Fruit fly (Drosophila melanogaster) whole organism, adult: ENCODE results near the gene CheA75a.

Experiments
- CG11617 ChIP-seq: fragments of 200-800 bp; sonication (Bioruptor generic); optimal IDR thresholded peaks from 2 replicates; lab custom pipeline; 2017; ENCODE audit warnings: mild to moderate bottlenecking, missing biosample characterization, missing genetic modification reagents, missing genetic modification characterization
- CG12768 ChIP-seq: fragments of 200-800 bp; sonication (Bioruptor generic); optimal IDR thresholded peaks from 2 replicates; lab custom pipeline; 2017; ENCODE audit warnings: missing biosample characterization, missing genetic modification characterization, mild to moderate bottlenecking, moderate library complexity, missing genetic modification reagents
- CG14711 ChIP-seq: fragments of 200-800 bp; sonication (Bioruptor generic); optimal IDR thresholded peaks from 2 replicates; lab custom pipeline; 2018; ENCODE audit warnings: missing biosample characterization, mild to moderate bottlenecking, missing genetic modification characterization, moderate library complexity
- CG1620 ChIP-seq: fragments of 200-800 bp; sonication (Bioruptor generic); optimal IDR thresholded peaks from 2 replicates; lab custom pipeline; 2016; ENCODE audit warnings: missing biosample characterization, missing genetic modification characterization
- CG33017 ChIP-seq: fragments of 200-800 bp; sonication (Bioruptor generic); optimal IDR thresholded peaks from 2 replicates; lab custom pipeline; 2018; ENCODE audit warnings: missing biosample characterization, mild to moderate bottlenecking, missing genetic modification characterization, moderate library complexity
- CG5204 ChIP-seq: fragments of 200-800 bp; sonication (Bioruptor generic); optimal IDR thresholded peaks from 2 replicates; lab custom pipeline; 2016; ENCODE audit warnings: missing biosample characterization, missing genetic modification characterization
- CG7045 ChIP-seq: fragments of 200-800 bp; sonication (Bioruptor generic); optimal IDR thresholded peaks from 2 replicates; lab custom pipeline; 2017; ENCODE audit warnings: missing biosample characterization, mild to moderate bottlenecking, missing genetic modification characterization
- CG7101 ChIP-seq: fragments of 200-800 bp; sonication (Bioruptor generic); optimal IDR thresholded peaks from 2 replicates; lab custom pipeline; 2018; ENCODE audit warnings: missing biosample characterization, mild to moderate bottlenecking, missing genetic modification characterization, moderate library complexity
- Clk ChIP-seq: fragments of 200-800 bp; sonication (Bioruptor generic); optimal IDR thresholded peaks from 2 replicates; lab custom pipeline; 2017; ENCODE audit warnings: missing biosample characterization, missing genetic modification characterization
- Crg-1 ChIP-seq: fragments of 200-800 bp; sonication (Bioruptor generic); optimal IDR thresholded peaks from 2 replicates; lab custom pipeline; 2016; ENCODE audit warnings: missing biosample characterization, missing genetic modification characterization
- Mnt ChIP-seq: fragments of 200-800 bp; sonication (Bioruptor generic); optimal IDR thresholded peaks from 2 replicates; lab custom pipeline; 2016; ENCODE audit warnings: missing biosample characterization, mild to moderate bottlenecking, missing genetic modification characterization
- bab1 ChIP-seq: fragments of 200-800 bp; sonication (Bioruptor generic); optimal IDR thresholded peaks from 3 replicates; lab custom pipeline; 2019; ENCODE audit warnings: missing biosample characterization, mild to moderate bottlenecking, missing genetic modification characterization, moderate library complexity
- cic ChIP-seq: fragments of 200-800 bp; sonication (Bioruptor generic); optimal IDR thresholded peaks from 2 replicates; lab custom pipeline; 2017; ENCODE audit warnings: missing biosample characterization, mild to moderate bottlenecking, missing genetic modification characterization, moderate library complexity
- cnc ChIP-seq, 2 experiments: fragments of >200 bp; optimal IDR thresholded peaks; 2 replicates each; lab custom pipeline; 2017
- kay ChIP-seq: fragments of 200-800 bp; sonication (Bioruptor generic); peaks from one replicate; lab custom pipeline; 2016; ENCODE audit warnings: missing biosample characterization, missing genetic modification characterization, borderline replicate concordance
- ovo ChIP-seq: fragments of 200-800 bp; sonication (Bioruptor generic); optimal IDR thresholded peaks from 2 replicates; lab custom pipeline; 2016; ENCODE audit warnings: missing biosample characterization, missing genetic modification characterization
- pad ChIP-seq: fragments of 200-800 bp; sonication (Bioruptor generic); optimal IDR thresholded peaks from 3 replicates; lab custom pipeline; 2017; ENCODE audit warnings: missing biosample characterization, missing genetic modification characterization, mild to moderate bottlenecking, moderate library complexity, missing genetic modification reagents
- tj ChIP-seq: fragments of 200-800 bp; sonication (Bioruptor generic); optimal IDR thresholded peaks from 3 replicates; lab custom pipeline; 2017; ENCODE audit warnings: missing biosample characterization, mild to moderate bottlenecking, missing genetic modification characterization, moderate library complexity
- toe ChIP-seq: fragments of 200-800 bp; sonication (Bioruptor generic); optimal IDR thresholded peaks from 2 replicates; lab custom pipeline; 2016; ENCODE audit warnings: missing biosample characterization, missing genetic modification characterization

CheA75a gene

dm6 chr3L:18235825-18236647 lies 15.9 kb upstream of the CheA75a start:
- TF ChIP-seq CG7101 (tag; lab: Kevin White, UChicago) (peak; percentile 7), tj (GFP tag; lab: Kevin White, UChicago) (peak; percentile 11), CG14711 (no peak), CG7045 (GFP tag; lab: Kevin White, UChicago) (peak; percentile 40), toe (no peak)

dm6 chr3L:18236648-18236980 lies 15.3 kb upstream of the CheA75a start:
- TF ChIP-seq CG12768 (GFP tag; lab: Kevin White, UChicago), result no peak
- TF ChIP-seq Clk, result no peak
- no peak for TF ChIP-seq tj (GFP tag; lab: Kevin White, UChicago)
- TF ChIP-seq toe, result no peak
- TF ChIP-seq Crg-1 (GFP tag; lab: Kevin White, UChicago), result no peak
- TF ChIP-seq Mnt (GFP tag; lab: Kevin White, UChicago), result no peak
- TF ChIP-seq CG5204 (GFP tag; lab: Kevin White, UChicago), result no peak
- TF ChIP-seq CG11617 (GFP tag; lab: Kevin White, UChicago), result no peak
- TF ChIP-seq pad (GFP tag; lab: Kevin White, UChicago), result no peak
- TF ChIP-seq cic (GFP tag; lab: Kevin White, UChicago), result no peak
- no peak for TF ChIP-seq CG14711
- no peak for TF ChIP-seq CG33017
- no peak for TF ChIP-seq bab1 (GFP tag; lab: Kevin White, UChicago)
- TF ChIP-seq CG7101 (tag; lab: Kevin White, UChicago), result no peak
- TF ChIP-seq CG7045 (GFP tag; lab: Kevin White, UChicago), result no peak
- no peak for TF ChIP-seq cnc (optimal IDR thresholded peaks at IDR 0.05; lab: Kevin White, UChicago)
- TF ChIP-seq CG1620 (GFP tag; lab: Kevin White, UChicago), result no peak

- no peak for TF ChIP-seq CG7101 (tag; lab: Kevin White, UChicago)
- no peak for TF ChIP-seq tj (GFP tag; lab: Kevin White, UChicago)
Observed at dm6 chr3L:18237808-18238207, 14.1 kb upstream of the CheA75a start.

dm6 chr3L:18238568-18238967 lies 13.3 kb upstream of the CheA75a start:
- TF ChIP-seq Mnt (GFP tag; lab: Kevin White, UChicago), result no peak
- TF ChIP-seq CG33017, result no peak
- TF ChIP-seq cnc (optimal IDR thresholded peaks at IDR 0.05; lab: Kevin White, UChicago), result no peak

dm6 chr3L:18239036-18239940 lies 12.6 kb upstream of the CheA75a start:
- no peak for TF ChIP-seq CG12768 (GFP tag; lab: Kevin White, UChicago)
- TF ChIP-seq CG14711, result no peak
- TF ChIP-seq CG5204 (GFP tag; lab: Kevin White, UChicago), result no peak

- TF ChIP-seq kay (GFP tag; lab: Kevin White, UChicago), result no peak
- TF ChIP-seq Mnt (GFP tag; lab: Kevin White, UChicago), result no peak
- TF ChIP-seq ovo (GFP tag; lab: Kevin White, UChicago), result no peak
- TF ChIP-seq toe, result no peak
- TF ChIP-seq bab1 (GFP tag; lab: Kevin White, UChicago), result no peak
- no peak for TF ChIP-seq cic (GFP tag; lab: Kevin White, UChicago)
Observed at dm6 chr3L:18240348-18240812, 11.5 kb upstream of the CheA75a start.

dm6 chr3L:18240986-18241625 lies 10.8 kb upstream of the CheA75a start:
- TF ChIP-seq tj (GFP tag; lab: Kevin White, UChicago) (no peak), bab1 (GFP tag; lab: Kevin White, UChicago) (no peak), CG12768 (GFP tag; lab: Kevin White, UChicago) (no peak), cic (GFP tag; lab: Kevin White, UChicago) (no peak), CG14711 (no peak)
